Fruit fly (Drosophila melanogaster) whole organism, embryonic: ENCODE data around the gene CG13829.

Source experiments
- CG12299 ChIP-seq: fragments of 200-800 bp; sonication (Bioruptor generic); optimal IDR thresholded peaks from 2 replicates; lab custom pipeline; 2018; ENCODE audit warnings: missing biosample characterization, mild to moderate bottlenecking, missing genetic modification characterization
- CG14050 ChIP-seq: fragments of 200-800 bp; sonication (Bioruptor generic); IDR thresholded peaks from 3 replicates; pipeline ENCODE4 v1.3.6; 2022; ENCODE audit warnings: missing biosample characterization, missing genetic modification characterization
- CG14667 ChIP-seq: fragments of 200-800 bp; sonication (Bioruptor generic); IDR thresholded peaks from 2 replicates; pipeline ENCODE4 v1.3.6; 2022; ENCODE audit warnings: missing biosample characterization, missing genetic modification characterization
- CG14965 ChIP-seq: fragments of 200-800 bp; sonication (Bioruptor generic); optimal IDR thresholded peaks from 2 replicates; lab custom pipeline; 2016; ENCODE audit warnings: missing biosample characterization, missing genetic modification characterization, borderline replicate concordance
- CG15269 ChIP-seq: fragments of 200-800 bp; sonication (Bioruptor generic); optimal IDR thresholded peaks from 2 replicates; lab custom pipeline; 2018; ENCODE audit warnings: missing biosample characterization, mild to moderate bottlenecking, missing genetic modification characterization, moderate library complexity
- CG18599 ChIP-seq: fragments of 200-800 bp; sonication (Bioruptor generic); optimal IDR thresholded peaks from 3 replicates; lab custom pipeline; 2017; ENCODE audit warnings: missing biosample characterization, missing genetic modification characterization, mild to moderate bottlenecking, moderate library complexity, missing genetic modification reagents
- CG2889 ChIP-seq: fragments of 200-800 bp; sonication (Bioruptor generic); IDR thresholded peaks from 3 replicates; pipeline ENCODE4 v1.3.6; 2022; ENCODE audit warnings: missing biosample characterization, missing genetic modification characterization
- CG31441 ChIP-seq: fragments of 200-800 bp; sonication (Bioruptor generic); IDR thresholded peaks from 2 replicates; pipeline ENCODE4 v1.3.6; 2022; ENCODE audit warnings: missing biosample characterization, missing genetic modification characterization
- CG3281 ChIP-seq: fragments of 200-800 bp; sonication (Bioruptor generic); optimal IDR thresholded peaks from 3 replicates; lab custom pipeline; 2017; ENCODE audit warnings: missing biosample characterization, mild to moderate bottlenecking, missing genetic modification characterization
- CG33213 ChIP-seq: fragments of 200-800 bp; sonication (Bioruptor generic); optimal IDR thresholded peaks from 3 replicates; lab custom pipeline; 2016; ENCODE audit warnings: missing biosample characterization, missing genetic modification characterization
- CG34224 ChIP-seq: fragments of 200-800 bp; sonication (Bioruptor generic); IDR thresholded peaks from 3 replicates; pipeline ENCODE4 v1.3.6; 2022; ENCODE audit warnings: missing biosample characterization, missing genetic modification characterization; ENCODE audit not compliant: partially characterized antibody
- CG34422 ChIP-seq: fragments of 200-800 bp; sonication (Bioruptor generic); IDR thresholded peaks from 3 replicates; pipeline ENCODE4 v1.3.6; 2022; ENCODE audit warnings: missing biosample characterization, missing genetic modification characterization
- CG3726 ChIP-seq: fragments of 200-800 bp; sonication (Bioruptor generic); IDR thresholded peaks from 3 replicates; pipeline ENCODE4, ENCODE4 v1.3.6; 2022; ENCODE audit warnings: missing biosample characterization, missing genetic modification characterization
- CG3838 ChIP-seq: fragments of 200-800 bp; sonication (Bioruptor generic); optimal IDR thresholded peaks from 3 replicates; lab custom pipeline; 2016; ENCODE audit warnings: missing biosample characterization, missing genetic modification characterization
- CG3995 ChIP-seq: fragments of 200-800 bp; sonication (Bioruptor generic); optimal IDR thresholded peaks from 3 replicates; lab custom pipeline; 2016; ENCODE audit warnings: missing biosample characterization, missing genetic modification characterization
- CG4617 ChIP-seq: fragments of 200-800 bp; sonication (Bioruptor generic); optimal IDR thresholded peaks from 3 replicates; lab custom pipeline; 2016; ENCODE audit warnings: missing biosample characterization, missing genetic modification characterization, borderline replicate concordance
- CG5180 ChIP-seq: fragments of 200-800 bp; sonication (Bioruptor generic); optimal IDR thresholded peaks from 3 replicates; lab custom pipeline; 2017; ENCODE audit warnings: missing biosample characterization, missing genetic modification characterization, mild to moderate bottlenecking, moderate library complexity, missing genetic modification reagents
- CG7372 ChIP-seq: fragments of 200-800 bp; sonication (Bioruptor generic); IDR thresholded peaks from 2 replicates; pipeline ENCODE4 v1.3.6; 2022; ENCODE audit warnings: missing biosample characterization, missing genetic modification characterization
- CG7745 ChIP-seq: fragments of 200-800 bp; sonication (Bioruptor generic); optimal IDR thresholded peaks from 2 replicates; lab custom pipeline; 2018; ENCODE audit warnings: missing biosample characterization, mild to moderate bottlenecking, missing genetic modification characterization, moderate library complexity
- CG7786 ChIP-seq: fragments of 200-800 bp; sonication (Bioruptor generic); optimal IDR thresholded peaks from 2 replicates; lab custom pipeline; 2016; ENCODE audit warnings: missing biosample characterization, missing genetic modification characterization
- Dek ChIP-seq: fragments of 200-800 bp; sonication (Bioruptor generic); optimal IDR thresholded peaks from 3 replicates; lab custom pipeline; 2019; ENCODE audit warnings: missing biosample characterization, mild to moderate bottlenecking, missing genetic modification characterization, moderate library complexity
- Hey ChIP-seq: fragments of 200-800 bp; sonication (Bioruptor generic); optimal IDR thresholded peaks from 3 replicates; lab custom pipeline; 2018; ENCODE audit warnings: missing biosample characterization, mild to moderate bottlenecking, missing genetic modification characterization
- Hmr ChIP-seq: fragments of 200-800 bp; sonication (Bioruptor generic); optimal IDR thresholded peaks from 3 replicates; lab custom pipeline; 2017; ENCODE audit warnings: mild to moderate bottlenecking, missing biosample characterization, missing genetic modification reagents, missing genetic modification characterization
- Neu2 ChIP-seq: fragments of 200-800 bp; sonication (Bioruptor generic); optimal IDR thresholded peaks from 3 replicates; lab custom pipeline; 2016; ENCODE audit warnings: missing biosample characterization, missing genetic modification characterization, borderline replicate concordance
- Scr ChIP-seq: fragments of 200-800 bp; sonication (Bioruptor generic); IDR thresholded peaks from 2 replicates; pipeline ENCODE4 v1.3.6; 2022; ENCODE audit warnings: missing biosample characterization, missing genetic modification characterization; ENCODE audit not compliant: partially characterized antibody
- Sox102F ChIP-seq: fragments of 200-800 bp; sonication (Bioruptor generic); optimal IDR thresholded peaks from 2 replicates; lab custom pipeline; 2018; ENCODE audit warnings: missing biosample characterization, mild to moderate bottlenecking, missing genetic modification characterization, moderate library complexity
- Stat92E ChIP-seq, 3 experiments: fragments of >200 bp in 2 of 3; fragments of 200-800 bp in 1 of 3; sonication (Bioruptor generic) in 1 of 3; optimal IDR thresholded peaks; 2 replicates each; lab custom pipeline; 2017 to 2019; ENCODE audit warnings: missing biosample characterization in 3 of 3, missing genetic modification characterization in 3 of 3, mild to moderate bottlenecking in 1 of 3, moderate library complexity in 1 of 3
- Usf ChIP-seq: fragments of 200-800 bp; sonication (Bioruptor generic); optimal IDR thresholded peaks from 2 replicates; lab custom pipeline; 2017; ENCODE audit warnings: missing genotype, missing biosample characterization, missing genetic modification characterization
- Xbp1 ChIP-seq: fragments of 200-800 bp; sonication (Bioruptor generic); optimal IDR thresholded peaks from 3 replicates; lab custom pipeline; 2016; ENCODE audit warnings: missing biosample characterization, mild to moderate bottlenecking, missing genetic modification characterization
- Xrp1 ChIP-seq: fragments of 200-800 bp; sonication (Bioruptor generic); IDR thresholded peaks from 2 replicates; pipeline ENCODE4 v1.3.6; 2022; ENCODE audit warnings: missing biosample characterization, missing genetic modification characterization
- al ChIP-seq: fragments of 200-800 bp; sonication (Bioruptor generic); IDR thresholded peaks from 2 replicates; pipeline ENCODE4 v1.3.6; 2022; ENCODE audit warnings: missing biosample characterization, missing genetic modification characterization
- amos ChIP-seq: fragments of 200-800 bp; sonication (Bioruptor generic); IDR thresholded peaks from 2 replicates; pipeline ENCODE4 v1.3.6; 2022; ENCODE audit warnings: missing biosample characterization, missing genetic modification characterization; ENCODE audit not compliant: partially characterized antibody
- bbx ChIP-seq: fragments of 200-800 bp; sonication (Bioruptor generic); IDR thresholded peaks from 2 replicates; pipeline ENCODE4 v1.3.6; 2022; ENCODE audit warnings: missing biosample characterization, missing genetic modification characterization; ENCODE audit not compliant: partially characterized antibody
- cas ChIP-seq: fragments of 200-800 bp; sonication (Bioruptor generic); IDR thresholded peaks from 2 replicates; pipeline ENCODE4 v1.3.6; 2022; ENCODE audit warnings: missing biosample characterization, missing genetic modification characterization
- corto ChIP-seq: fragments of 200-800 bp; sonication (Bioruptor generic); optimal IDR thresholded peaks from 2 replicates; lab custom pipeline; 2016; ENCODE audit warnings: missing biosample characterization, mild to moderate bottlenecking, missing genetic modification characterization, moderate library complexity
- cwo ChIP-seq: fragments of 200-800 bp; sonication (Bioruptor generic); optimal IDR thresholded peaks from 3 replicates; lab custom pipeline; 2017; ENCODE audit warnings: missing biosample characterization, missing genetic modification characterization, mild to moderate bottlenecking, moderate library complexity, missing genetic modification reagents
- ftz-f1 ChIP-seq: fragments of 200-800 bp; sonication (Bioruptor generic); optimal IDR thresholded peaks from 2 replicates; lab custom pipeline; 2016; ENCODE audit warnings: missing biosample characterization, missing genetic modification characterization
- hkb ChIP-seq, 2 experiments: fragments of 200-800 bp in 1 of 2; fragments of >200 bp in 1 of 2; sonication (Bioruptor generic) in 1 of 2; IDR thresholded peaks in 1 of 2; optimal IDR thresholded peaks in 1 of 2; 2 replicates each; pipeline versions ENCODE4 v1.3.6 to Lab custom; 2017 to 2022; ENCODE audit warnings: missing biosample characterization in 1 of 2, missing genetic modification characterization in 1 of 2
- lilli ChIP-seq: fragments of 200-800 bp; sonication (Bioruptor generic); optimal IDR thresholded peaks from 3 replicates; lab custom pipeline; 2016; ENCODE audit warnings: missing biosample characterization, missing genetic modification characterization
- luna ChIP-seq: fragments of 200-800 bp; sonication (Bioruptor generic); optimal IDR thresholded peaks from 2 replicates; lab custom pipeline; 2016; ENCODE audit warnings: missing biosample characterization, missing genetic modification characterization
- odd ChIP-seq: fragments of 200-800 bp; sonication (Bioruptor generic); optimal IDR thresholded peaks from 2 replicates; lab custom pipeline; 2017; ENCODE audit warnings: missing biosample characterization, mild to moderate bottlenecking, missing genetic modification characterization
- pan ChIP-seq, 4 experiments: fragments of >200 bp in 3 of 4; fragments of 200-800 bp in 1 of 4; sonication (Bioruptor generic) in 1 of 4; optimal IDR thresholded peaks in 3 of 4; IDR thresholded peaks in 1 of 4; 2 replicates each; pipeline versions ENCODE4 v1.3.6 to Lab custom; 2017 to 2022; ENCODE audit warnings: missing biosample characterization in 2 of 4, missing genetic modification characterization in 2 of 4, mixed read lengths in 1 of 4
- scrt ChIP-seq: fragments of 200-800 bp; sonication (Bioruptor generic); optimal IDR thresholded peaks from 2 replicates; lab custom pipeline; 2018; ENCODE audit warnings: missing biosample characterization, mild to moderate bottlenecking, missing genetic modification characterization, moderate library complexity
- ssp ChIP-seq: fragments of 200-800 bp; sonication (Bioruptor generic); IDR thresholded peaks from 2 replicates; pipeline ENCODE4 v1.3.6; 2022; ENCODE audit warnings: missing biosample characterization, missing genetic modification characterization
- tx ChIP-seq: fragments of 200-800 bp; sonication (Bioruptor generic); optimal IDR thresholded peaks from 2 replicates; lab custom pipeline; 2016; ENCODE audit warnings: missing biosample characterization, missing genetic modification characterization
- usp ChIP-seq: fragments of >200 bp; optimal IDR thresholded peaks from 2 replicates; lab custom pipeline; 2017; ENCODE audit warnings: missing biosample characterization, missing genetic modification characterization
- zfh2 ChIP-seq: fragments of 200-800 bp; sonication (Bioruptor generic); optimal IDR thresholded peaks from 2 replicates; lab custom pipeline; 2016; ENCODE audit warnings: missing biosample characterization, missing genetic modification characterization

The CG13829 gene

DNA sequence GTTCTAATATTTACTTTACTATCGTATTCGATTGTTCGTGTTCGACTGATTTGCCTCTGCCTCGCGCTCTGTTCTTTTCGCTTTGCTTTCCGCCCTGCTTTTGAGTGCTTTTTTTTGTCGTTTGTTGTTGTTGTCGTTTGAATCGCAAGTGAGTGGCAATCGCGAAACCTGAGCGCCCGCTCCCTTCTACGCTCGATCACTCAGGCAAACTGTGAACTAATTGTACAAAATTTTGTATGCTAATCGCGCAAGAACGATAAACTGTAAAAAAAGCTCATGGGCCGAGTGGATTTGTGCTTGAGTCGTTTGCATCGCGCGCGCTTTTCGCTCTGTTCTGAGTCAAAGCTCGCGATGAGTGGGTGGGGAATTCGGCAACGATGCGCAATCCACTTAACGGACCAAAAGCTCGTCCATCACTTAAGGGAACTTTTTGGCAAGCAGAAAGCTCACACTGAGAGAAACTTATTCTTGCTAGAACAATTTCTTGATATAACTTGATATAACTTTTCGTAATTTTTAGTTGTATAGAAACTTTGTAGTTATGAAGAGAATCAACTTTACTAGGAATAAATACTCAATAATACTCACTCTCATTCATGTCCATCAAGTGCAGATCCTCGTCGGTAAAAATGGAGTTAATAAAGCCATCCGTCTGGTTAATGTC, 30.1 kb upstream of the CG13829 start (continued):
- TF ChIP-seq ssp (GFP tag; lab: Robert Waterston, UW), result no peak
- peak; percentile 10; the same call in 1 of the 2 replicates for TF ChIP-seq CG31441 (GFP tag; lab: Robert Waterston, UW)
- peak; percentile 34 for TF ChIP-seq CG15269 (tag; lab: Kevin White, UChicago)
- no peak for TF ChIP-seq pan (optimal IDR thresholded peaks at IDR 0.05; lab: Kevin White, UChicago)
- peak in 1 of 2 experiments; percentile 61 for TF ChIP-seq pan (GFP tag; optimal IDR thresholded peaks at IDR 0.05 in 1 of 2, IDR thresholded peaks at IDR 0.05 in 1 of 2)
- TF ChIP-seq CG14965 (GFP tag; lab: Kevin White, UChicago), result no peak
- TF ChIP-seq Xbp1, result peak; percentile 17
- TF ChIP-seq CG4617 (GFP tag; lab: Kevin White, UChicago), result no peak
- TF ChIP-seq CG7372 (GFP tag; lab: Robert Waterston, UW), result 0 out of 2 replicates have a peak, but pooled peaks have one; percentile 25
- peak; percentile 28 for TF ChIP-seq Hmr (GFP tag; lab: Kevin White, UChicago)
- no peak for TF ChIP-seq scrt (GFP tag; lab: Kevin White, UChicago)
- TF ChIP-seq corto, result peak; percentile 44
- TF ChIP-seq CG12299 (tag; lab: Kevin White, UChicago), result no peak
- TF ChIP-seq Dek (tag; lab: Kevin White, UChicago), result peak; percentile 13
- TF ChIP-seq CG7786 (GFP tag; lab: Kevin White, UChicago), result peak; percentile 28
- no peak for TF ChIP-seq usp (GFP tag; lab: Kevin White, UChicago)
- 0 out of 2 replicates have a peak, but pooled peaks have one; percentile 35 for TF ChIP-seq bbx (GFP tag; lab: Robert Waterston, UW)
- TF ChIP-seq Hey, result peak; percentile 80
- TF ChIP-seq CG34224 (GFP tag; lab: Robert Waterston, UW), result peak; percentile 54
- TF ChIP-seq CG7745, result no peak
- TF ChIP-seq CG3838, result no peak
- no peak for TF ChIP-seq CG3726 (GFP tag; lab: Robert Waterston, UW)
- peak; percentile 40; the same call in 1 of the 2 replicates for TF ChIP-seq Scr (GFP tag; lab: Robert Waterston, UW)
- peak; percentile 34; the same call in 1 of the 3 replicates for TF ChIP-seq CG14050 (GFP tag; lab: Robert Waterston, UW)
- TF ChIP-seq Neu2, result no peak
- peak; percentile 0 for TF ChIP-seq cwo (GFP tag; lab: Kevin White, UChicago)
- TF ChIP-seq CG3995 (GFP tag; lab: Kevin White, UChicago), result no peak
- no peak for TF ChIP-seq cas (GFP tag; lab: Robert Waterston, UW)
- TF ChIP-seq CG18599 (GFP tag; lab: Kevin White, UChicago), result peak; percentile 57
- no peak for TF ChIP-seq hkb (optimal IDR thresholded peaks at IDR 0.05; lab: Kevin White, UChicago)
- 0 out of 2 replicates have a peak, but pooled peaks have one; percentile 42 for TF ChIP-seq hkb (GFP tag; IDR thresholded peaks at IDR 0.05; lab: Robert Waterston, UW)
- no peak for TF ChIP-seq odd (GFP tag; lab: Kevin White, UChicago)
- TF ChIP-seq luna (GFP tag; lab: Kevin White, UChicago), result no peak
- no peak for TF ChIP-seq Usf (GFP tag; lab: Kevin White, UChicago)
- TF ChIP-seq zfh2 (GFP tag; lab: Kevin White, UChicago), result peak; percentile 28
- no peak for TF ChIP-seq CG14667 (GFP tag; lab: Robert Waterston, UW)
- no peak for TF ChIP-seq CG33213 (GFP tag; lab: Kevin White, UChicago)
- TF ChIP-seq ftz-f1 (GFP tag; lab: Kevin White, UChicago), result no peak
- peak; percentile 12; the same call in 1 of the 3 replicates for TF ChIP-seq CG34422 (GFP tag; lab: Robert Waterston, UW)
- no peak for TF ChIP-seq CG2889 (GFP tag; lab: Robert Waterston, UW)
- peak; percentile 2 for TF ChIP-seq tx (GFP tag; lab: Kevin White, UChicago)
- peak; percentile 34 for TF ChIP-seq lilli
- TF ChIP-seq Stat92E (GFP tag; optimal IDR thresholded peaks at IDR 0.05; lab: Kevin White, UChicago), result no peak
- TF ChIP-seq amos, result peak; percentile 62; the same call in 1 of the 2 replicates
- TF ChIP-seq Xrp1, result peak; percentile 31; the same call in 1 of the 2 replicates
- peak; percentile 34 for TF ChIP-seq CG5180 (GFP tag; lab: Kevin White, UChicago)
- TF ChIP-seq Sox102F (GFP tag; lab: Kevin White, UChicago), result no peak
- no peak for TF ChIP-seq al (GFP tag; lab: Robert Waterston, UW)
- TF ChIP-seq CG3281 (GFP tag; lab: Kevin White, UChicago), result peak; percentile 56
